Fruit fly (Drosophila melanogaster): ENCODE data around the gene dgt4.

The dgt4 gene

DNA sequence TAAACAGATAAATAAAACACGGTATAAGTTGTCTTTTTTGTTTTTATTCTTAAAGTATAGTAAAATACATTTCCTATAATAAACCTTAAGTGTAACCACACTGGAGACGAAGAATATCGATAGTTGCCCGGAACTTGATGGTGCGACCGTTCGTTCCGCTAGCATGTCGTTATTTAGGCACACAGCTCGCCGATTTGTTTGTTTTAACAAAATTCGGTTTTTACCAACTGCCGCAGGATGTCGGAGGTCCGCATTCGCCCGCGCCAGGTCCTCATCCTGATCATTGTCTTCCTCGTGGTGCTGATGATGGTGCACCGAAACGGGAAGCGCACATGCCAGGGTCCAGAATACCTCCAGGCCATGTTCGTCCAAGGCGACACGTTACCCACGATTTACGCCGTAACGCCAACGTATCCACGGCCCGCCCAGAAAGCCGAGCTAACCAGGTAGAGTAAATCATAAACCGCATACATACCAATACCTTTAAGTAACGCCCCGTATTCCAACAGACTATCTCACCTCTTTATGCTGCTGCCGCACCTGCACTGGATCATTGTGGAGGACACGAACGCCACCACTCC lies 17.6 kb downstream of the dgt4 start, which contains the start of gene GlcAT-I (continued):
- TF ChIP-seq CG31365 (tag; optimal IDR thresholded peaks at IDR 0.05) (no peak), vnd (GFP tag; IDR thresholded peaks at IDR 0.05; ENCODE audit: partially characterized antibody) (0 out of 3 replicates have a peak, but pooled peaks have one; percentile 26), disco-r (GFP tag; optimal IDR thresholded peaks at IDR 0.05) (no peak), CG9797 (GFP tag; optimal IDR thresholded peaks at IDR 0.05) (peak; percentile 64), lilli (GFP tag; optimal IDR thresholded peaks at IDR 0.05) (no peak), nom (GFP tag; optimal IDR thresholded peaks at IDR 0.05) (no peak), her (GFP tag; optimal IDR thresholded peaks at IDR 0.05) (no peak), CG31441 (GFP tag; IDR thresholded peaks at IDR 0.05) (no peak), Side (GFP tag; optimal IDR thresholded peaks at IDR 0.05) (no peak), Hey (tag; optimal IDR thresholded peaks at IDR 0.05) (no peak), CG15011 (GFP tag; optimal IDR thresholded peaks at IDR 0.05) (no peak), Asciz (GFP tag; optimal IDR thresholded peaks at IDR 0.05) (no peak), HmgD (GFP tag; optimal IDR thresholded peaks at IDR 0.05) (no peak), rib (GFP tag; IDR thresholded peaks at IDR 0.05) (no peak), CG9609 (GFP tag; optimal IDR thresholded peaks at IDR 0.05) (no peak), CG1603 (tag; optimal IDR thresholded peaks at IDR 0.05) (peak; percentile 43), CG33213 (GFP tag; optimal IDR thresholded peaks at IDR 0.05) (no peak), dmrt11E (tag; optimal IDR thresholded peaks at IDR 0.05) (no peak), Tbp (GFP tag; optimal IDR thresholded peaks at IDR 0.05) (no peak), CG12104 (GFP tag; optimal IDR thresholded peaks at IDR 0.05) (no peak), gcm2 (GFP tag; optimal IDR thresholded peaks at IDR 0.05) (no peak), br (optimal IDR thresholded peaks at IDR 0.05) (no peak), cg (GFP tag; optimal IDR thresholded peaks at IDR 0.05) (no peak), Spps (tag; optimal IDR thresholded peaks at IDR 0.05) (no peak), al (GFP tag; IDR thresholded peaks at IDR 0.05) (no peak), Nf-YB (GFP tag; optimal IDR thresholded peaks at IDR 0.05) (no peak), Six4 (GFP tag; optimal IDR thresholded peaks at IDR 0.05) (no peak), YL-1 (GFP tag; optimal IDR thresholded peaks at IDR 0.05) (peak; percentile 40), CG13624 (GFP tag; optimal IDR thresholded peaks at IDR 0.05) (no peak), amos (GFP tag; IDR thresholded peaks at IDR 0.05; ENCODE audit: partially characterized antibody) (peak; percentile 62), Adf1 (GFP tag; IDR thresholded peaks at IDR 0.05) (no peak), CG7271 (tag; optimal IDR thresholded peaks at IDR 0.05) (no peak), ham (GFP tag; IDR thresholded peaks at IDR 0.05) (no peak), trh (GFP tag; optimal IDR thresholded peaks at IDR 0.05) (no peak), lov (optimal IDR thresholded peaks at IDR 0.05) (no peak), lov (GFP tag; IDR thresholded peaks at IDR 0.05) (no peak), wek (GFP tag; optimal IDR thresholded peaks at IDR 0.05) (no peak), fd96Cb (tag; optimal IDR thresholded peaks at IDR 0.05) (no peak), mam (GFP tag; optimal IDR thresholded peaks at IDR 0.05) (no peak), yki (optimal IDR thresholded peaks at IDR 0.05) (no peak), Dek (tag; optimal IDR thresholded peaks at IDR 0.05) (no peak), Dbx (GFP tag; IDR thresholded peaks at IDR 0.05) (no peak), CG13287 (GFP tag; IDR thresholded peaks at IDR 0.05; ENCODE audit: partially characterized antibody) (peak; percentile 70), CG7928 (GFP tag; optimal IDR thresholded peaks at IDR 0.05) (no peak), Dll (GFP tag; IDR thresholded peaks at IDR 0.05; ENCODE audit: partially characterized antibody) (peak; percentile 60; the same call in 3 of the 4 replicates), Dp (GFP tag; optimal IDR thresholded peaks at IDR 0.05) (peak; percentile 28), CG7987 (GFP tag; optimal IDR thresholded peaks at IDR 0.05) (no peak), sim (GFP tag; IDR thresholded peaks at IDR 0.05) (no peak), Neu2 (GFP tag; optimal IDR thresholded peaks at IDR 0.05; ENCODE audit: borderline replicate concordance) (no peak), ttk (GFP tag; IDR thresholded peaks at IDR 0.05) (no peak), stc (GFP tag; IDR thresholded peaks at IDR 0.05) (no peak), en (GFP tag; optimal IDR thresholded peaks at IDR 0.05) (no peak)

All from whole organism, embryonic.